Fruit fly (Drosophila melanogaster): Measurements from ENCODE around the gene Ugt303A1.
A peak's percentile ranks its signal among the peaks of the same experiment; 100 is the strongest.

The Ugt303A1 gene

dm6 chr3R:11221437-11222230 is 46.3 kb downstream of the Ugt303A1 start, which contains the start of the genes CG6693 and RpL3 (continued):
- peak; percentile 78; the same call in 2 of the 3 replicates for TF ChIP-seq so (GFP tag; IDR thresholded peaks at IDR 0.05)
- TF ChIP-seq nau (GFP tag; optimal IDR thresholded peaks at IDR 0.05), result no peak
- TF ChIP-seq en (GFP tag; optimal IDR thresholded peaks at IDR 0.05), result no peak
- peak; percentile 4 for TF ChIP-seq CG8944 (GFP tag; optimal IDR thresholded peaks at IDR 0.05)
- TF ChIP-seq sob (GFP tag; IDR thresholded peaks at IDR 0.05), result peak; percentile 85
- TF ChIP-seq Dp (GFP tag; optimal IDR thresholded peaks at IDR 0.05), result peak; percentile 79
- peak; percentile 52 for TF ChIP-seq CG1647 (GFP tag; optimal IDR thresholded peaks at IDR 0.05)
- peak; percentile 58 for TF ChIP-seq CG8388 (GFP tag; optimal IDR thresholded peaks at IDR 0.05)
- TF ChIP-seq sug (tag; optimal IDR thresholded peaks at IDR 0.05), result peak; percentile 70
- peak; percentile 43 for TF ChIP-seq cato (GFP tag; optimal IDR thresholded peaks at IDR 0.05; ENCODE audit: borderline replicate concordance)
- TF ChIP-seq CG2116 (GFP tag; optimal IDR thresholded peaks at IDR 0.05), result peak; percentile 70
- TF ChIP-seq Side (GFP tag; optimal IDR thresholded peaks at IDR 0.05), result peak; percentile 63
- no peak for TF ChIP-seq CG31388 (GFP tag; optimal IDR thresholded peaks at IDR 0.05)
- TF ChIP-seq ranshi (GFP tag; IDR thresholded peaks at IDR 0.05), result peak; percentile 49; the same call in 1 of the 2 replicates
- peak; percentile 40; the same call in 1 of the 2 replicates for TF ChIP-seq CG10959 (GFP tag; IDR thresholded peaks at IDR 0.05)
- TF ChIP-seq CG6272 (GFP tag; IDR thresholded peaks at IDR 0.05), result peak; percentile 47; the same call in 1 of the 2 replicates
- no peak for TF ChIP-seq CG2129 (GFP tag; IDR thresholded peaks at IDR 0.05; ENCODE audit: partially characterized antibody)
- peak; percentile 52 for TF ChIP-seq shn (GFP tag; optimal IDR thresholded peaks at IDR 0.05)
- peak; percentile 55 for TF ChIP-seq CG2120 (GFP tag; optimal IDR thresholded peaks at IDR 0.05)
- TF ChIP-seq CG12236 (GFP tag; optimal IDR thresholded peaks at IDR 0.05), result peak; percentile 57
- TF ChIP-seq Xrp1 (GFP tag; IDR thresholded peaks at IDR 0.05), result peak; percentile 44
- TF ChIP-seq CG9817 (tag; optimal IDR thresholded peaks at IDR 0.05), result peak; percentile 20
- peak; percentile 59 for TF ChIP-seq CG5180 (GFP tag; optimal IDR thresholded peaks at IDR 0.05)
- TF ChIP-seq ab (GFP tag; optimal IDR thresholded peaks at IDR 0.05), result peak; percentile 38
- no peak for TF ChIP-seq Chrac-16 (GFP tag; optimal IDR thresholded peaks at IDR 0.05)
- peak; percentile 47 for TF ChIP-seq ERR (GFP tag; optimal IDR thresholded peaks at IDR 0.05)
- TF ChIP-seq Asciz (GFP tag; optimal IDR thresholded peaks at IDR 0.05), result peak; percentile 86
- peak; percentile 46 for TF ChIP-seq ems (GFP tag; optimal IDR thresholded peaks at IDR 0.05)
- TF ChIP-seq Ets97D (GFP tag; optimal IDR thresholded peaks at IDR 0.05), result peak; percentile 98
- peak; percentile 72 for TF ChIP-seq zfh1 (GFP tag; IDR thresholded peaks at IDR 0.05)
- TF ChIP-seq CG13296 (GFP tag; optimal IDR thresholded peaks at IDR 0.05), result peak; percentile 91
- TF ChIP-seq YL-1 (GFP tag; optimal IDR thresholded peaks at IDR 0.05), result peak; percentile 98
- peak; percentile 70 for TF ChIP-seq Optix (GFP tag; IDR thresholded peaks at IDR 0.05)
- TF ChIP-seq CG4424 (GFP tag; optimal IDR thresholded peaks at IDR 0.05), result peak; percentile 56
- peak; percentile 88 for TF ChIP-seq dm (GFP tag; optimal IDR thresholded peaks at IDR 0.05)
- TF ChIP-seq CG12659 (GFP tag; optimal IDR thresholded peaks at IDR 0.05), result peak; percentile 90
- peak; percentile 76 for TF ChIP-seq CG4854 (GFP tag; optimal IDR thresholded peaks at IDR 0.05)
- TF ChIP-seq CG31441 (GFP tag; IDR thresholded peaks at IDR 0.05), result peak; percentile 74
- TF ChIP-seq ap (GFP tag; IDR thresholded peaks at IDR 0.05), result peak; percentile 43; the same call in 1 of the 2 replicates
- TF ChIP-seq twi (tag; optimal IDR thresholded peaks at IDR 0.05), result peak; percentile 24
- TF ChIP-seq CG10543 (GFP tag; optimal IDR thresholded peaks at IDR 0.05), result peak; percentile 82
- peak; percentile 83 for TF ChIP-seq Tbp (GFP tag; optimal IDR thresholded peaks at IDR 0.05)
- peak; percentile 39 for TF ChIP-seq CG7745 (tag; optimal IDR thresholded peaks at IDR 0.05)
- peak; percentile 36 for TF ChIP-seq row (GFP tag; IDR thresholded peaks at IDR 0.05)
- TF ChIP-seq sna (GFP tag; IDR thresholded peaks at IDR 0.05; ENCODE audit: partially characterized antibody), result no peak
- TF ChIP-seq CG8478 (optimal IDR thresholded peaks at IDR 0.05), result peak; percentile 69
- peak; percentile 60 for TF ChIP-seq Nf-YC (tag; optimal IDR thresholded peaks at IDR 0.05)
- peak; percentile 86 for TF ChIP-seq CG32532 (GFP tag; IDR thresholded peaks at IDR 0.05)
- peak; percentile 97 for TF ChIP-seq sens (GFP tag)
- TF ChIP-seq CG14441 (GFP tag; IDR thresholded peaks at IDR 0.05), result no peak
